Fruit fly (Drosophila melanogaster) whole organism, pupa: ENCODE measurements around the gene CG3842.

ENCODE experiments used
- CG10348 ChIP-seq: fragments of 200-800 bp; sonication (Bioruptor generic); IDR thresholded peaks from 2 replicates; pipeline ENCODE4 v1.3.6; 2022; ENCODE audit warnings: missing biosample characterization, missing genetic modification characterization
- CG12605 ChIP-seq: fragments of 200-800 bp; sonication (Bioruptor generic); IDR thresholded peaks from 2 replicates; pipeline ENCODE4 v1.3.6; 2022; ENCODE audit warnings: missing biosample characterization, missing genetic modification characterization
- CG13204 ChIP-seq: fragments of 200-800 bp; sonication (Bioruptor generic); optimal IDR thresholded peaks from 2 replicates; lab custom pipeline; 2018; ENCODE audit warnings: missing biosample characterization, mild to moderate bottlenecking, missing genetic modification characterization, moderate library complexity
- CG14655 ChIP-seq: fragments of 200-800 bp; sonication (Bioruptor generic); optimal IDR thresholded peaks from 3 replicates; lab custom pipeline; 2017; ENCODE audit warnings: mild to moderate bottlenecking, missing biosample characterization, missing genetic modification reagents, missing genetic modification characterization
- CG15710 ChIP-seq: fragments of 200-800 bp; sonication (Bioruptor generic); optimal IDR thresholded peaks from 2 replicates; lab custom pipeline; 2018; ENCODE audit warnings: missing biosample characterization, mild to moderate bottlenecking, missing genetic modification characterization, moderate library complexity
- CG17806 ChIP-seq: fragments of 200-800 bp; sonication (Bioruptor generic); optimal IDR thresholded peaks from 2 replicates; lab custom pipeline; 2018; ENCODE audit warnings: missing biosample characterization, mild to moderate bottlenecking, missing genetic modification characterization, moderate library complexity
- CG32121 ChIP-seq: fragments of 200-800 bp; sonication (Bioruptor generic); IDR thresholded peaks from 2 replicates; pipeline ENCODE4 v1.3.6; 2022; ENCODE audit warnings: missing biosample characterization, missing genetic modification characterization
- CG34367 ChIP-seq: fragments of 200-800 bp; sonication (Bioruptor generic); optimal IDR thresholded peaks from 2 replicates; lab custom pipeline; 2018; ENCODE audit warnings: missing biosample characterization, mild to moderate bottlenecking, missing genetic modification characterization
- CG4496 ChIP-seq: fragments of 200-800 bp; sonication (Bioruptor generic); IDR thresholded peaks from 3 replicates; pipeline ENCODE4 v1.3.6; 2022; ENCODE audit warnings: missing biosample characterization, missing genetic modification characterization
- CG8159 ChIP-seq: fragments of 200-800 bp; sonication (Bioruptor generic); optimal IDR thresholded peaks from 3 replicates; lab custom pipeline; 2018; ENCODE audit warnings: missing biosample characterization, mild to moderate bottlenecking, missing genetic modification characterization, moderate library complexity
- CG8301 ChIP-seq: fragments of 200-800 bp; sonication (Bioruptor generic); optimal IDR thresholded peaks from 2 replicates; lab custom pipeline; 2018; ENCODE audit warnings: missing biosample characterization, mild to moderate bottlenecking, missing genetic modification characterization
- CG9948 ChIP-seq: fragments of 200-800 bp; sonication (Bioruptor generic); optimal IDR thresholded peaks from 2 replicates; lab custom pipeline; 2018; ENCODE audit warnings: missing biosample characterization, mild to moderate bottlenecking, missing genetic modification characterization, moderate library complexity
- D1 ChIP-seq: fragments of 200-800 bp; sonication (Bioruptor generic); optimal IDR thresholded peaks from 2 replicates; lab custom pipeline; 2018; ENCODE audit warnings: missing biosample characterization, mild to moderate bottlenecking, missing genetic modification characterization, moderate library complexity
- EcR ChIP-seq: fragments of 200-800 bp; sonication (Bioruptor generic); optimal IDR thresholded peaks from 3 replicates; lab custom pipeline; 2019; ENCODE audit warnings: missing biosample characterization, missing genetic modification characterization, mild to moderate bottlenecking, moderate library complexity, missing genetic modification reagents
- Ets98B ChIP-seq: fragments of 200-800 bp; sonication (Bioruptor generic); IDR thresholded peaks from 2 replicates; pipeline ENCODE4 v1.3.6; 2022; ENCODE audit warnings: missing biosample characterization, missing genetic modification characterization
- Pif1A ChIP-seq: fragments of 200-800 bp; sonication (Bioruptor generic); optimal IDR thresholded peaks from 3 replicates; lab custom pipeline; 2016; ENCODE audit warnings: missing biosample characterization, missing genetic modification characterization
- Pif1B ChIP-seq: fragments of 200-800 bp; sonication (Bioruptor generic); optimal IDR thresholded peaks from 3 replicates; lab custom pipeline; 2016; ENCODE audit warnings: missing biosample characterization, missing genetic modification characterization
- Snoo ChIP-seq: fragments of 200-800 bp; sonication (Bioruptor generic); optimal IDR thresholded peaks from 3 replicates; lab custom pipeline; 2017; ENCODE audit warnings: missing biosample characterization, mild to moderate bottlenecking, missing genetic modification characterization, inconsistent platforms
- fd96Ca ChIP-seq: fragments of 200-800 bp; sonication (Bioruptor generic); IDR thresholded peaks from 3 replicates; pipeline ENCODE4 v1.3.6; 2022; ENCODE audit warnings: missing biosample characterization, missing genetic modification characterization
- gl ChIP-seq: fragments of 200-800 bp; sonication (Bioruptor generic); optimal IDR thresholded peaks from 2 replicates; lab custom pipeline; 2018; ENCODE audit warnings: missing biosample characterization, mild to moderate bottlenecking, missing genetic modification characterization
- rn ChIP-seq: fragments of 200-800 bp; sonication (Bioruptor generic); IDR thresholded peaks from 2 replicates; pipeline ENCODE4 v1.3.6; 2022; ENCODE audit warnings: missing biosample characterization, missing genetic modification characterization

The CG3842 gene

dm6 chrX:6340593-6341068 is 3.1 kb downstream of the CG3842 start:
- peak; percentile 41; the same call in 1 of the 2 replicates for TF ChIP-seq rn (GFP tag; lab: Robert Waterston, UW)
- TF ChIP-seq CG14655, result peak; percentile 90
- TF ChIP-seq CG32121 (GFP tag; lab: Robert Waterston, UW), result peak; percentile 58
- TF ChIP-seq CG15710, result peak; percentile 89
- TF ChIP-seq CG17806, result peak; percentile 71
- peak; percentile 66 for TF ChIP-seq D1
- TF ChIP-seq CG9948 (tag; lab: Kevin White, UChicago), result peak; percentile 84
- peak; percentile 72 for TF ChIP-seq CG13204 (GFP tag; lab: Kevin White, UChicago)
- TF ChIP-seq CG12605, result peak; percentile 41; the same call in 1 of the 2 replicates
- peak; percentile 48 for TF ChIP-seq gl (tag; lab: Kevin White, UChicago)
- TF ChIP-seq Snoo (tag; lab: Kevin White, UChicago), result peak; percentile 90
- peak; percentile 99 for TF ChIP-seq CG8159
- TF ChIP-seq Pif1B (GFP tag; lab: Kevin White, UChicago), result peak; percentile 88
- TF ChIP-seq Pif1A (GFP tag; lab: Kevin White, UChicago), result peak; percentile 87
- TF ChIP-seq CG8301 (tag; lab: Kevin White, UChicago), result peak; percentile 89
- TF ChIP-seq Ets98B (GFP tag; lab: Robert Waterston, UW), result peak; percentile 47
- no peak for TF ChIP-seq CG10348 (GFP tag; lab: Robert Waterston, UW)
- TF ChIP-seq CG4496 (GFP tag; lab: Robert Waterston, UW), result peak; percentile 36; the same call in 1 of the 3 replicates
- no peak for TF ChIP-seq EcR (GFP tag; lab: Kevin White, UChicago)
- TF ChIP-seq CG34367 (tag; lab: Kevin White, UChicago), result peak; percentile 80
- peak; percentile 75 for TF ChIP-seq fd96Ca

dm6 chrX:6341678-6342077 is 4.1 kb downstream of the CG3842 start:
- TF ChIP-seq CG10348 (GFP tag; lab: Robert Waterston, UW) (no peak), EcR (GFP tag; lab: Kevin White, UChicago) (peak; percentile 1), CG34367 (tag; lab: Kevin White, UChicago) (no peak)

- TF ChIP-seq EcR (GFP tag; lab: Kevin White, UChicago) (no peak), CG17806 (peak; percentile 29), gl (tag; lab: Kevin White, UChicago) (no peak), Snoo (tag; lab: Kevin White, UChicago) (peak; percentile 7), rn (GFP tag; lab: Robert Waterston, UW) (no peak), Ets98B (GFP tag; lab: Robert Waterston, UW) (no peak), CG13204 (GFP tag; lab: Kevin White, UChicago) (no peak), CG34367 (tag; lab: Kevin White, UChicago) (peak; percentile 45), CG10348 (GFP tag; lab: Robert Waterston, UW) (no peak), Pif1A (GFP tag; lab: Kevin White, UChicago) (no peak), CG9948 (tag; lab: Kevin White, UChicago) (peak; percentile 45), CG12605 (no peak), CG8301 (tag; lab: Kevin White, UChicago) (peak; percentile 19), CG15710 (peak; percentile 13), Pif1B (GFP tag; lab: Kevin White, UChicago) (peak; percentile 24), CG8159 (peak; percentile 51), CG14655 (peak; percentile 45), fd96Ca (no peak), CG32121 (GFP tag; lab: Robert Waterston, UW) (no peak), CG4496 (GFP tag; lab: Robert Waterston, UW) (no peak), D1 (no peak)
Measured at dm6 chrX:6343323-6343722, 5.8 kb downstream of the CG3842 start.

dm6 chrX:6343786-6344537 is 6.4 kb downstream of the CG3842 start:
- TF ChIP-seq CG17806, result peak; percentile 63
- no peak for TF ChIP-seq D1
- peak; percentile 97 for TF ChIP-seq fd96Ca
- peak; percentile 40 for TF ChIP-seq CG34367 (tag; lab: Kevin White, UChicago)
- TF ChIP-seq CG4496 (GFP tag; lab: Robert Waterston, UW), result peak; percentile 98
- TF ChIP-seq CG8301 (tag; lab: Kevin White, UChicago), result peak; percentile 77
- peak; percentile 73 for TF ChIP-seq CG10348 (GFP tag; lab: Robert Waterston, UW)
- peak; percentile 39 for TF ChIP-seq CG9948 (tag; lab: Kevin White, UChicago)
- TF ChIP-seq rn (GFP tag; lab: Robert Waterston, UW), result peak; percentile 77
- peak; percentile 87 for TF ChIP-seq Pif1A (GFP tag; lab: Kevin White, UChicago)
- peak; percentile 40 for TF ChIP-seq CG15710
- TF ChIP-seq Snoo (tag; lab: Kevin White, UChicago), result peak; percentile 72
- TF ChIP-seq EcR (GFP tag; lab: Kevin White, UChicago), result peak; percentile 98
- TF ChIP-seq CG32121 (GFP tag; lab: Robert Waterston, UW), result peak; percentile 97
- TF ChIP-seq CG13204 (GFP tag; lab: Kevin White, UChicago), result peak; percentile 34
- peak; percentile 91 for TF ChIP-seq CG12605
- peak; percentile 49 for TF ChIP-seq gl (tag; lab: Kevin White, UChicago)
- peak; percentile 86 for TF ChIP-seq Pif1B (GFP tag; lab: Kevin White, UChicago)
- peak; percentile 71 for TF ChIP-seq CG14655
- peak; percentile 57 for TF ChIP-seq CG8159
- TF ChIP-seq Ets98B (GFP tag; lab: Robert Waterston, UW), result peak; percentile 98

- TF ChIP-seq CG32121 (GFP tag; lab: Robert Waterston, UW) (no peak), CG15710 (peak; percentile 18)
Measured at dm6 chrX:6344538-6345074, 7.0 kb downstream of the CG3842 start.
